Worm (Caenorhabditis elegans) whole organism, mixed stage, embryonic: ENCODE data around the gene R10E9.4.
A peak's percentile ranks its signal among the peaks of the same experiment; 100 is the strongest.

Source experiments
- M03D4.4 ChIP-seq: sonication (generic microtip); optimal IDR thresholded peaks from 2 replicates; lab custom pipeline; 2017; ENCODE audit warnings: mild to moderate bottlenecking, missing genetic modification characterization, missing compliant biosample characterization
- bed-3 ChIP-seq: fragments of 200-800 bp; sonication (Bioruptor generic); optimal IDR thresholded peaks from 3 replicates; lab custom pipeline; 2018; ENCODE audit warnings: mild to moderate bottlenecking, missing genetic modification characterization, moderate library complexity, missing compliant biosample characterization
- blmp-1 ChIP-seq: fragments of 150-350 bp; optimal IDR thresholded peaks from 2 replicates; lab custom pipeline; 2014; ENCODE audit warnings: missing biosample characterization, missing genetic modification characterization
- ceh-83 ChIP-seq: fragments of 200-800 bp; sonication (Bioruptor generic); optimal IDR thresholded peaks from 2 replicates; lab custom pipeline; 2018; ENCODE audit warnings: mild to moderate bottlenecking, missing genetic modification characterization, missing compliant biosample characterization
- ces-1 ChIP-seq: fragments of 150-350 bp; optimal IDR thresholded peaks from 2 replicates; lab custom pipeline; 2014; ENCODE audit warnings: missing biosample characterization, missing genetic modification reagents, missing genetic modification characterization
- cnd-1 ChIP-seq: fragments of 200-800 bp; sonication (Bioruptor generic); optimal IDR thresholded peaks from 2 replicates; lab custom pipeline; 2018; ENCODE audit warnings: mild to moderate bottlenecking, missing genetic modification characterization, missing compliant biosample characterization
- drap-1 ChIP-seq: fragments of 200-800 bp; sonication (Bioruptor generic); optimal IDR thresholded peaks from 3 replicates; lab custom pipeline; 2018; ENCODE audit warnings: mild to moderate bottlenecking, missing genetic modification characterization, missing compliant biosample characterization
- elt-1 ChIP-seq: sonication (generic microtip); optimal IDR thresholded peaks from 2 replicates; lab custom pipeline; 2017; ENCODE audit warnings: missing genetic modification characterization, mild to moderate bottlenecking, missing compliant biosample characterization, antibody characterized with exemption, moderate library complexity, borderline replicate concordance; ENCODE audit not compliant: insufficient read depth
- elt-3 ChIP-seq: fragments of 150-350 bp; optimal IDR thresholded peaks from 2 replicates; lab custom pipeline; 2014; ENCODE audit warnings: missing biosample characterization, missing genetic modification characterization
- ham-2 ChIP-seq: fragments of 200-800 bp; sonication (Bioruptor generic); optimal IDR thresholded peaks from 2 replicates; lab custom pipeline; 2018; ENCODE audit warnings: mild to moderate bottlenecking, missing genetic modification characterization, missing compliant biosample characterization
- hlh-1 ChIP-seq: fragments of 150-350 bp; optimal IDR thresholded peaks from 2 replicates; lab custom pipeline; 2014; ENCODE audit warnings: missing biosample characterization, missing genetic modification reagents, missing genetic modification characterization
- lin-13 ChIP-seq: fragments of 150-350 bp; optimal IDR thresholded peaks from 2 replicates; lab custom pipeline; 2014; ENCODE audit warnings: missing biosample characterization, missing genetic modification characterization
- lin-32 ChIP-seq: fragments of 200-800 bp; sonication (Bioruptor generic); optimal IDR thresholded peaks from 2 replicates; lab custom pipeline; 2018; ENCODE audit warnings: mild to moderate bottlenecking, missing genetic modification characterization, missing compliant biosample characterization
- lsy-2 ChIP-seq: fragments of 150-350 bp; optimal IDR thresholded peaks from 2 replicates; lab custom pipeline; 2014; ENCODE audit warnings: missing biosample characterization, missing genetic modification characterization
- mab-5 ChIP-seq: fragments of 150-350 bp; optimal IDR thresholded peaks from 2 replicates; lab custom pipeline; 2014; ENCODE audit warnings: missing biosample characterization, missing genetic modification characterization
- mep-1 ChIP-seq: fragments of 150-350 bp; optimal IDR thresholded peaks from 2 replicates; lab custom pipeline; 2017; ENCODE audit warnings: missing biosample characterization, missing genetic modification reagents, missing genetic modification characterization, inconsistent platforms
- mls-2 ChIP-seq: sonication (generic microtip); optimal IDR thresholded peaks from 2 replicates; lab custom pipeline; 2016; ENCODE audit warnings: mild to moderate bottlenecking, missing genetic modification characterization, moderate library complexity, missing compliant biosample characterization
- nhr-12 ChIP-seq: fragments of 150-350 bp; optimal IDR thresholded peaks from 2 replicates; lab custom pipeline; 2014; ENCODE audit warnings: missing biosample characterization, missing genetic modification characterization
- nhr-28 ChIP-seq: fragments of 150-350 bp; optimal IDR thresholded peaks from 2 replicates; lab custom pipeline; 2014; ENCODE audit warnings: missing biosample characterization, missing genetic modification characterization
- nhr-76 ChIP-seq: sonication (generic microtip); optimal IDR thresholded peaks from 2 replicates; lab custom pipeline; 2017; ENCODE audit warnings: missing biosample characterization, missing genetic modification characterization
- pha-4 ChIP-seq: fragments of 150-350 bp; optimal IDR thresholded peaks from 2 replicates; lab custom pipeline; 2018; ENCODE audit warnings: missing biosample characterization, missing genetic modification reagents, missing genetic modification characterization
- sem-2 ChIP-seq: fragments of 200-800 bp; sonication (Bioruptor generic); optimal IDR thresholded peaks from 2 replicates; lab custom pipeline; 2018; ENCODE audit warnings: mild to moderate bottlenecking, missing genetic modification characterization, missing compliant biosample characterization
- snpc-4 ChIP-seq: fragments of 150-350 bp; optimal IDR thresholded peaks from 2 replicates; lab custom pipeline; 2014; ENCODE audit warnings: missing biosample characterization, missing genetic modification characterization
- sptf-1 ChIP-seq: sonication (generic microtip); optimal IDR thresholded peaks from 2 replicates; lab custom pipeline; 2017; ENCODE audit warnings: mild to moderate bottlenecking, missing genetic modification characterization, moderate library complexity, missing compliant biosample characterization
- tbx-8 ChIP-seq: fragments of 200-800 bp; sonication (Bioruptor generic); optimal IDR thresholded peaks from 2 replicates; lab custom pipeline; 2018; ENCODE audit warnings: mild to moderate bottlenecking, missing genetic modification characterization, moderate library complexity, missing compliant biosample characterization
- unc-120 ChIP-seq: sonication (generic microtip); optimal IDR thresholded peaks from 2 replicates; lab custom pipeline; 2017; ENCODE audit warnings: missing genetic modification characterization, missing compliant biosample characterization; ENCODE audit not compliant: poor library complexity, severe bottlenecking
- unc-39 ChIP-seq: fragments of 150-350 bp; optimal IDR thresholded peaks from 2 replicates; lab custom pipeline; 2014; ENCODE audit warnings: missing biosample characterization, missing genetic modification characterization
- zip-8 ChIP-seq: fragments of 150-350 bp; optimal IDR thresholded peaks from 2 replicates; lab custom pipeline; 2014; ENCODE audit warnings: missing biosample characterization, missing genetic modification characterization
- ztf-11 ChIP-seq: fragments of 150-350 bp; optimal IDR thresholded peaks from 2 replicates; lab custom pipeline; 2014; ENCODE audit warnings: missing biosample characterization, missing genetic modification characterization

Gene R10E9.4

DNA sequence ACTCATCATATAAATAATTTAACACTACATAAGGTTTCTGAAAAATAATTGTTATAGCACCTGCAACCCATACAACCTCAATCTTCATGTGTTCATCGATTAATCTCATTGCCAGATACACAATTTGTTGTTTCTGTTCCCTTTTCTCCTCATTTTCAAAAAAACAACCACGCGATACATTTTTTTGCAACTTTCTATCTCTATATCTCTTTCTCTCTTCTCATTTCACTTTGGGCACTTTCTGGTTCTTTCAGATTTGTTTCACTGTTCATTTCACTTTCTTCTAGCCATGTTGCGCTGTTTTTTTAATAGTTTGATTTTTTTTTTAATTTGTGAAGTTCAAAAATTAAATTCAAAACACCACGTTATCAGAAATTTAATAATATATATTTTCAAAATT, 13.4 kb downstream of the R10E9.4 start:
- TF ChIP-seq lin-13, result no peak
- no peak for TF ChIP-seq tbx-8 (GFP tag; lab: Kevin White, UChicago)
- no peak for TF ChIP-seq ztf-11 (tag; lab: Kevin White, UChicago)
- TF ChIP-seq nhr-28, result no peak
- TF ChIP-seq bed-3 (GFP tag; lab: Kevin White, UChicago), result no peak
- TF ChIP-seq lin-32 (GFP tag; lab: Kevin White, UChicago), result no peak
- TF ChIP-seq unc-39, result no peak
- no peak for TF ChIP-seq snpc-4 (tag; lab: Kevin White, UChicago)
- no peak for TF ChIP-seq cnd-1 (tag; lab: Kevin White, UChicago)
- TF ChIP-seq mls-2, result no peak

DNA sequence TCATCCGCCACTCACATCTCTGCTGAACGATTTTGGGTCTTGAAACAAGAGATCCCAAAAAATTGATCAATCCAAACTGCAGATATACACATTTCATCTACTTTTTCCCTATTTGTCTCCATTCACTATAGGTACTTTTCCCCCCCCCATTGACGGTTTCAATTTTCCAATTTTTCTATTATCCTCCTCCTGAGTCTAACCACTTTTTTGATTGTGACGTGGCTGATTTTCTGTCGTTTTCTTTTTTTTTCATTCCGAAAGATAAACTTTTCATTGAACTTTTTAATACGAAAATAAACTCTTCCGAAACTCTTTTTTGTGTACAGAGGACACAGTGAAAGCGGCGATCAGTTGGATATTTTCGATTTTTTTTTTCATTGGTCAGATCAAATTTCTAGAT, 14.7 kb downstream of the R10E9.4 start:
- TF ChIP-seq mab-5 (no peak), lin-32 (GFP tag; lab: Kevin White, UChicago) (no peak), mls-2 (no peak), ham-2 (GFP tag; lab: Kevin White, UChicago) (no peak)

DNA sequence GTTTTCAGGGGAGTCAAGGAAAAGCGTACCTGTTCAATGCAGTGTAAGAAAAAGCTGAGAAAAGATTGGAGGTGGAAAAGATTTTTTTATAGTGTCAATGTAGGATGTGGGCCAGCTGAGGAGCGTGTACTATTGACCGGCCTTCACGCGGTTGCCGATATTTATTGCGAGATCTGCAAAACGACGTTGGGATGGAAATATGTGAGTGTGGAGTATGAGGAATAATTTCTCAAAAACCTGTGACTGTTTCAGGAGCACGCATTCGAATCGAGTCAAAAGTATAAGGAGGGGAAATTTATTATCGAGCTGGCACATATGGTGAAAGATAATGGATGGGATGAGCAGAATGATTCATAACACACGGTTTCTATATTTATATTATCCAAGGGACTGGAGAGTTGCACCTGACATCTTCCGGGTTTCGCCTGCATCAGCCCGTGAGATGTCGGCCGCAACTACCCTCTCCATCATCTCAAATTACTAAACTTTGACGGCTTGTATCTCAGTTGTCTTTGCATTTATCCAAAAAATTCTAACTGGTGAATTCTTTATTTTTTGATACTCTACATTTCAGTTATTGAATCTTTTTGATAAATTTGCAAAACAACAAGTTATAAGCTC, 15.4 kb downstream of the R10E9.4 start:
- no peak for TF ChIP-seq lin-32 (GFP tag; lab: Kevin White, UChicago)

DNA sequence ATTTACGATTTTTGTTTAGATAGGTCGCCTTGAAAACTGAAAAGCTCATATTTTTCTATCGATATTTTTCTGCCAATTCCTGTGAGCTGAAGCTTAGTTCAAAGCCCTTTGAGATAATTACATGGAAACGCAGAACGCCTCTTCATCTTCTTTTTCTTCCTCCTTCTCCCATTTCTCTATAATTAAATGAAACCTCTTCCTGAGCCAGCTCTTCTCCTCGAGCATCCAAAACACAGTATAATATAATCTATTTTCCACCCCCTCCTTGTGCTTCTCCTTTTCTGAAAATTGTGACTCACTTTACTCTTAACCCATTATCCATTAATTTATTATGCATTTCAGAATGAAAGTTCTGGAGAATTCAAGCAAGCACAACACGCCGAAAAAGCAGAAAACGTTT, 16.3 kb downstream of the R10E9.4 start, which contains the start of gene F37A8.5:
F37A8.5 (plus strand) TSS at position 332 of the 400 bp plus-strand sequence.
- TF ChIP-seq ceh-83 (GFP tag; lab: Kevin White, UChicago) (no peak), tbx-8 (GFP tag; lab: Kevin White, UChicago) (no peak), unc-39 (no peak), snpc-4 (tag; lab: Kevin White, UChicago) (no peak), ces-1 (GFP tag; lab: Kevin White, UChicago) (peak; percentile 77), zip-8 (no peak)

DNA sequence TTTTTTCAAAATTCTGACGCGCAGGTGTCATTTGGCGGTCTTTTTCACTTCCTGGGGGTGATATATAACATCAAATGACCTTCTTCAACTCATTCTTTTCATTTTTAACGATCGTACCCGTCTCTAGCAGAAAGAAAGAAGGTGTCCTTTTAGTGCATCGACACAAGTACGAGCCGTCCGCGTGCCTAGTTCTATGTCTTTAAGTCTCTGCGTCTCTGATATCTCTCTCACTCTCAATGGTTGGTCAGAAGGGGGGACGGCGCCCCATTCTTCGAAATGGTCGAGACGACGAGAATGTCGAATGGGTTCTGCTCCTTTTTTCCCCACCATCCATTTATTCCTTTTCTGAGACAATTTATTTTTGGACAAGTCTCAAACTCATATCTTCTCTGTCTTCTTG, 16.9 kb downstream of the R10E9.4 start:
- TF ChIP-seq nhr-76 (tag; lab: Kevin White, UChicago), result no peak
- no peak for TF ChIP-seq hlh-1 (tag; lab: Kevin White, UChicago)
- TF ChIP-seq ham-2 (GFP tag; lab: Kevin White, UChicago), result no peak
- no peak for TF ChIP-seq elt-3 (tag; lab: Kevin White, UChicago)

DNA sequence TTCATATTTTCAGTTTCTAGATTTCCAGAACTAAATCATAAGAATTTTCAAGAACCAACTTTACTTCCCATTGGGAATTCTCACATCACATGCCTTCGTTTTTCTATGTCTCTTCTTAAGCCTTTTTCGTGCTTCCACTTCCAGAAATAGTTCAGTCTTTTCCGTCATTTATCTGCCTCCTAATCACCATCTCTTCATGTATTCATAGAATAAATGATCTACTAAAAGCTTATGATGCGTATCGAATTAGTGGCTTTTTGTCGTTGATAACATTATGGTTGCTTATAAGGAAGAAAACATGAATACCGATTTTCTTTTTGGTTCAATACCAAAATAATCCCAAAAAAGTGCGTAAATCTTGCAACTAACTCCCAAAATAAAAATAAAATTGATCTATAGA, 17.8 kb downstream of the R10E9.4 start:
- TF ChIP-seq pha-4, result no peak
- TF ChIP-seq ces-1 (GFP tag; lab: Kevin White, UChicago), result no peak
- no peak for TF ChIP-seq mep-1
- TF ChIP-seq zip-8, result no peak
- TF ChIP-seq elt-1 (tag; lab: Kevin White, UChicago), result no peak
- TF ChIP-seq nhr-12 (tag; lab: Kevin White, UChicago), result no peak
- no peak for TF ChIP-seq unc-120 (tag; lab: Kevin White, UChicago)
- no peak for TF ChIP-seq lsy-2 (tag; lab: Kevin White, UChicago)
- no peak for TF ChIP-seq lin-32 (GFP tag; lab: Kevin White, UChicago)
- TF ChIP-seq hlh-1 (tag; lab: Kevin White, UChicago), result no peak
- TF ChIP-seq blmp-1 (tag; lab: Kevin White, UChicago), result no peak
- no peak for TF ChIP-seq sptf-1 (tag; lab: Kevin White, UChicago)
- TF ChIP-seq mls-2, result no peak
- TF ChIP-seq bed-3 (GFP tag; lab: Kevin White, UChicago), result no peak
- no peak for TF ChIP-seq M03D4.4 (tag; lab: Kevin White, UChicago)
- TF ChIP-seq drap-1 (GFP tag; lab: Kevin White, UChicago), result no peak
- no peak for TF ChIP-seq ceh-83 (GFP tag; lab: Kevin White, UChicago)
- TF ChIP-seq unc-39, result no peak
- no peak for TF ChIP-seq sem-2
- no peak for TF ChIP-seq lin-13
